Fruit fly (Drosophila melanogaster): ENCODE data around the gene GstT3.

DNA sequence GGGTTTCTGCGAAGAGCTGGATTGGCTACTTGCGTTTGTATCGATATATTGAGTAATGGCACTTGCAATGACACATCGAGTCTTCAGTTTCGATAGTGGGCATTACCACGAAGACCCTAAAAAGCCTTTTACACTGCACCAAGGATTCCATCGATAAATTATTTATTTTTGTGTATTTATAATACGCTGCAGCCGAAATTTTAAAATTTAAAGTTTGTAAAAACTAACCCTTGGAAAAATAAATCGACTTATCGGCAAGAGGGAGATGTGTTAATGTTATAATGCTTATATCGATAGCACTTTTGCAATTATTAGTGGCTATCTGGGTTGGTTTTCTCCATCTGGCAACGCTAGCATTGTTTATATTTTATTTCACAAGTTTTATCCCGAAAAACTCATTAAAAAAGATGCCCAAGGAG lies 43.5 kb upstream of the GstT3 start, which contains the start of the genes Pp4-19C and cactin:
- no peak for TF ChIP-seq h (optimal IDR thresholded peaks at IDR 0.05)
- TF ChIP-seq psq (optimal IDR thresholded peaks at IDR 0.05), result no peak
- no peak for TF ChIP-seq ttk (optimal IDR thresholded peaks at IDR 0.05)
- TF ChIP-seq insv (optimal IDR thresholded peaks at IDR 0.05), result no peak
- no peak for TF ChIP-seq Sin3A (optimal IDR thresholded peaks at IDR 0.05)
- no peak for TF ChIP-seq Myc (optimal IDR thresholded peaks at IDR 0.05)
